Worm (Caenorhabditis elegans): ENCODE measurements around the gene Y51H4A.935.

ce11 chrIV:16489958-16490357 is 17.1 kb downstream of the Y51H4A.935 start:
- TF ChIP-seq mdl-1 (tag; optimal IDR thresholded peaks at IDR 0.05) (no peak), Y55F3AM.14 (GFP tag; optimal IDR thresholded peaks at IDR 0.05) (no peak), nhr-77 (tag; optimal IDR thresholded peaks at IDR 0.05) (no peak), snpc-4 (tag; optimal IDR thresholded peaks at IDR 0.05) (no peak), unc-39 (tag; optimal IDR thresholded peaks at IDR 0.05) (no peak), ztf-11 (tag; optimal IDR thresholded peaks at IDR 0.05) (no peak), nhr-12 (tag; optimal IDR thresholded peaks at IDR 0.05) (no peak), unc-62 (GFP tag; optimal IDR thresholded peaks at IDR 0.05) (no peak)
